Worm (Caenorhabditis elegans) whole organism, L2 larva: ENCODE results near the gene C27D8.4.
A peak's percentile ranks its signal among the peaks of the same experiment; 100 is the strongest.

Source experiments
- ceh-16 ChIP-seq: fragments of 150-350 bp; optimal IDR thresholded peaks from 2 replicates; lab custom pipeline; 2014; ENCODE audit warnings: missing biosample characterization, missing genetic modification characterization
- dmd-4 ChIP-seq: sonication (generic microtip); optimal IDR thresholded peaks from 2 replicates; lab custom pipeline; 2017; ENCODE audit warnings: missing biosample characterization, missing genetic modification characterization
- fos-1 ChIP-seq: fragments of 150-350 bp; optimal IDR thresholded peaks from 2 replicates; lab custom pipeline; 2014; ENCODE audit warnings: missing biosample characterization, missing genetic modification characterization
- snpc-4 ChIP-seq: fragments of 150-350 bp; optimal IDR thresholded peaks from 2 replicates; lab custom pipeline; 2014; ENCODE audit warnings: missing biosample characterization, missing genetic modification characterization

DNA sequence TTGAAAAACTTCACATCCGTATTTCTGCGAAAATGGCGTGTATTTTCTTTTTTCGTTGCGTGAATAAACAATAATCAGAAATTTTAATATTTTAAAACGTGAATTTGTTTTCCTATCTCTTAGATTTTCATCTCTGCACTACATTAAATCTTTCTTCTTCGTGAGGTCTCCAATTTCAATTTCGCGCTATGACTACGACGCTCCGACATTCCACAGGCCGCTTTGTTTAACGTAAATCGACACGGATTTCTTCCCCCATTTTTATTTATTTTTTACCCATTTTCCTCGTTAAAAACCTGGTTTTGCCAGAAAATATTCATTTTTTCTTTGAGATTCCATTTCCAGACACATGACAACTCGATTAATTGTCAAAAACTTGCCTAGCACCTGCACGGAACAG, 20.7 kb downstream of the C27D8.4 start, which contains the start of the genes T23F6.3 and rbd-1:
- TF ChIP-seq dmd-4 (tag; lab: Kevin White, UChicago) = no peak
- peak; percentile 76 for TF ChIP-seq snpc-4 (tag; lab: Kevin White, UChicago)
- no peak for TF ChIP-seq ceh-16 (tag; lab: Kevin White, UChicago)
- peak; percentile 51 for TF ChIP-seq fos-1 (tag; lab: Kevin White, UChicago)
